Worm (Caenorhabditis elegans) whole organism, late embryonic: Measurements from ENCODE around the gene F27D9.12.

Experiments used
- C08G9.2 ChIP-seq: sonication (generic microtip); optimal IDR thresholded peaks from 2 replicates; lab custom pipeline; 2016; ENCODE audit warnings: mild to moderate bottlenecking, missing genetic modification characterization, moderate library complexity, missing compliant biosample characterization
- C38D4.7 ChIP-seq: fragments of 200-800 bp; sonication (Bioruptor generic); optimal IDR thresholded peaks from 2 replicates; lab custom pipeline; 2018; ENCODE audit warnings: mild to moderate bottlenecking, missing genetic modification characterization, moderate library complexity, missing compliant biosample characterization
- K02D7.2 ChIP-seq: sonication (generic microtip); optimal IDR thresholded peaks from 2 replicates; lab custom pipeline; 2017; ENCODE audit warnings: mild to moderate bottlenecking, missing genetic modification characterization, missing compliant biosample characterization
- K09A11.1 ChIP-seq: sonication (generic microtip); optimal IDR thresholded peaks from 2 replicates; lab custom pipeline; 2017; ENCODE audit warnings: antibody characterized with exemption, mild to moderate bottlenecking, missing genetic modification characterization, missing compliant biosample characterization; ENCODE audit not compliant: insufficient read depth
- T23F11.4 ChIP-seq: fragments of 200-800 bp; sonication (Bioruptor generic); optimal IDR thresholded peaks from 2 replicates; lab custom pipeline; 2018; ENCODE audit warnings: mild to moderate bottlenecking, missing genetic modification characterization, missing compliant biosample characterization
- Y22D7AL.16 ChIP-seq: sonication (generic microtip); optimal IDR thresholded peaks from 2 replicates; lab custom pipeline; 2016; ENCODE audit warnings: missing genetic modification characterization, missing compliant biosample characterization
- ceh-14 ChIP-seq: sonication (generic microtip); optimal IDR thresholded peaks from 2 replicates; lab custom pipeline; 2016; ENCODE audit warnings: missing genotype, missing genetic modification characterization, missing compliant biosample characterization
- ceh-2 ChIP-seq: sonication (generic microtip); optimal IDR thresholded peaks from 2 replicates; lab custom pipeline; 2016; ENCODE audit warnings: missing genotype, missing genetic modification characterization, missing compliant biosample characterization
- ceh-31 ChIP-seq: sonication (generic microtip); optimal IDR thresholded peaks from 2 replicates; lab custom pipeline; 2016; ENCODE audit warnings: missing genetic modification characterization, missing compliant biosample characterization
- ceh-34 ChIP-seq: sonication (generic microtip); optimal IDR thresholded peaks from 2 replicates; lab custom pipeline; 2016; ENCODE audit warnings: mild to moderate bottlenecking, missing genetic modification characterization, missing compliant biosample characterization
- ceh-45 ChIP-seq: fragments of 200-800 bp; sonication (Bioruptor generic); IDR thresholded peaks from 2 replicates; pipeline ENCODE4 v1.3.6; 2022; ENCODE audit warnings: missing genetic modification reagents, missing genetic modification characterization, missing compliant biosample characterization
- ceh-48 ChIP-seq: sonication (generic microtip); optimal IDR thresholded peaks from 2 replicates; lab custom pipeline; 2016; ENCODE audit warnings: missing genetic modification characterization, inconsistent platforms, missing compliant biosample characterization
- ceh-6 ChIP-seq: fragments of 200-800 bp; sonication (Bioruptor generic); optimal IDR thresholded peaks from 2 replicates; lab custom pipeline; 2018; ENCODE audit warnings: mild to moderate bottlenecking, missing genetic modification characterization, missing compliant biosample characterization
- ets-4 ChIP-seq: sonication (generic microtip); optimal IDR thresholded peaks from 2 replicates; lab custom pipeline; 2016; ENCODE audit warnings: missing genetic modification characterization, missing compliant biosample characterization
- eyg-1 ChIP-seq: sonication (generic microtip); optimal IDR thresholded peaks from 2 replicates; lab custom pipeline; 2016; ENCODE audit warnings: missing genotype, missing genetic modification characterization, missing compliant biosample characterization
- fkh-10 ChIP-seq: fragments of 150-350 bp; optimal IDR thresholded peaks from 2 replicates; lab custom pipeline; 2014; ENCODE audit warnings: missing biosample characterization, missing genetic modification reagents, missing genetic modification characterization
- gmeb-2 ChIP-seq: sonication (generic microtip); optimal IDR thresholded peaks from 2 replicates; lab custom pipeline; 2016; ENCODE audit warnings: missing genetic modification characterization, inconsistent platforms, missing compliant biosample characterization
- hlh-13 ChIP-seq: fragments of 200-800 bp; sonication (Bioruptor generic); optimal IDR thresholded peaks from 2 replicates; lab custom pipeline; 2018; ENCODE audit warnings: mild to moderate bottlenecking, missing genetic modification characterization, missing compliant biosample characterization
- hlh-30 ChIP-seq: sonication (generic microtip); optimal IDR thresholded peaks from 2 replicates; lab custom pipeline; 2017; ENCODE audit warnings: antibody characterized with exemption, missing genetic modification characterization, missing compliant biosample characterization; ENCODE audit not compliant: insufficient read depth
- hlh-6 ChIP-seq: sonication (generic microtip); optimal IDR thresholded peaks from 2 replicates; lab custom pipeline; 2016; ENCODE audit warnings: missing genotype, missing genetic modification characterization, missing compliant biosample characterization
- lim-6 ChIP-seq: sonication (generic microtip); optimal IDR thresholded peaks from 2 replicates; lab custom pipeline; 2016; ENCODE audit warnings: missing genetic modification characterization, missing compliant biosample characterization
- lin-11 ChIP-seq: fragments of 200-800 bp; sonication (Bioruptor generic); optimal IDR thresholded peaks from 2 replicates; lab custom pipeline; 2018; ENCODE audit warnings: mild to moderate bottlenecking, missing genetic modification characterization, missing compliant biosample characterization
- nhr-11 ChIP-seq: fragments of 150-350 bp; optimal IDR thresholded peaks from 2 replicates; lab custom pipeline; 2014; ENCODE audit warnings: missing biosample characterization, missing genetic modification characterization
- nhr-232 ChIP-seq: sonication (generic microtip); optimal IDR thresholded peaks from 2 replicates; lab custom pipeline; 2016; ENCODE audit warnings: missing genetic modification characterization, missing compliant biosample characterization
- npax-4 ChIP-seq: sonication (generic microtip); optimal IDR thresholded peaks from 2 replicates; lab custom pipeline; 2016; ENCODE audit warnings: missing genetic modification characterization, missing compliant biosample characterization
- pag-3 ChIP-seq: sonication (generic microtip); optimal IDR thresholded peaks from 2 replicates; lab custom pipeline; 2016; ENCODE audit warnings: missing compliant biosample characterization, missing genetic modification characterization, borderline replicate concordance
- pax-1 ChIP-seq: fragments of 150-350 bp; optimal IDR thresholded peaks from 2 replicates; lab custom pipeline; 2014; ENCODE audit warnings: missing biosample characterization, missing genetic modification characterization
- pha-2 ChIP-seq: sonication (generic microtip); optimal IDR thresholded peaks from 2 replicates; lab custom pipeline; 2017; ENCODE audit warnings: mild to moderate bottlenecking, missing genetic modification characterization, missing compliant biosample characterization
- pha-4 ChIP-seq: fragments of 150-350 bp; optimal IDR thresholded peaks from 2 replicates; lab custom pipeline; 2018; ENCODE audit warnings: missing biosample characterization, missing genetic modification reagents, missing genetic modification characterization
- pqm-1 ChIP-seq: sonication (generic microtip); optimal IDR thresholded peaks from 2 replicates; lab custom pipeline; 2016; ENCODE audit warnings: missing genetic modification characterization, missing compliant biosample characterization
- syd-9 ChIP-seq: sonication (generic microtip); optimal IDR thresholded peaks from 2 replicates; lab custom pipeline; 2016; ENCODE audit warnings: mild to moderate bottlenecking, missing genetic modification characterization, moderate library complexity, missing compliant biosample characterization
- tbx-2 ChIP-seq: sonication (generic microtip); optimal IDR thresholded peaks from 2 replicates; lab custom pipeline; 2016; ENCODE audit warnings: missing genetic modification characterization, missing compliant biosample characterization
- tbx-7 ChIP-seq: sonication (generic microtip); optimal IDR thresholded peaks from 2 replicates; lab custom pipeline; 2016; ENCODE audit warnings: missing genotype, missing genetic modification characterization, missing compliant biosample characterization
- ttx-3 ChIP-seq: sonication (generic microtip); optimal IDR thresholded peaks from 2 replicates; lab custom pipeline; 2016; ENCODE audit warnings: missing genetic modification reagents, missing genetic modification characterization, missing compliant biosample characterization
- unc-55 ChIP-seq: sonication (generic microtip); optimal IDR thresholded peaks from 2 replicates; lab custom pipeline; 2017; ENCODE audit warnings: missing biosample characterization, missing genetic modification reagents, missing genetic modification characterization
- unc-86 ChIP-seq: sonication (generic microtip); optimal IDR thresholded peaks from 2 replicates; lab custom pipeline; 2016; ENCODE audit warnings: missing genetic modification characterization, missing compliant biosample characterization
- ztf-16 ChIP-seq: sonication (generic microtip); optimal IDR thresholded peaks from 2 replicates; lab custom pipeline; 2017; ENCODE audit warnings: missing genetic modification characterization, missing compliant biosample characterization

Gene F27D9.12

DNA sequence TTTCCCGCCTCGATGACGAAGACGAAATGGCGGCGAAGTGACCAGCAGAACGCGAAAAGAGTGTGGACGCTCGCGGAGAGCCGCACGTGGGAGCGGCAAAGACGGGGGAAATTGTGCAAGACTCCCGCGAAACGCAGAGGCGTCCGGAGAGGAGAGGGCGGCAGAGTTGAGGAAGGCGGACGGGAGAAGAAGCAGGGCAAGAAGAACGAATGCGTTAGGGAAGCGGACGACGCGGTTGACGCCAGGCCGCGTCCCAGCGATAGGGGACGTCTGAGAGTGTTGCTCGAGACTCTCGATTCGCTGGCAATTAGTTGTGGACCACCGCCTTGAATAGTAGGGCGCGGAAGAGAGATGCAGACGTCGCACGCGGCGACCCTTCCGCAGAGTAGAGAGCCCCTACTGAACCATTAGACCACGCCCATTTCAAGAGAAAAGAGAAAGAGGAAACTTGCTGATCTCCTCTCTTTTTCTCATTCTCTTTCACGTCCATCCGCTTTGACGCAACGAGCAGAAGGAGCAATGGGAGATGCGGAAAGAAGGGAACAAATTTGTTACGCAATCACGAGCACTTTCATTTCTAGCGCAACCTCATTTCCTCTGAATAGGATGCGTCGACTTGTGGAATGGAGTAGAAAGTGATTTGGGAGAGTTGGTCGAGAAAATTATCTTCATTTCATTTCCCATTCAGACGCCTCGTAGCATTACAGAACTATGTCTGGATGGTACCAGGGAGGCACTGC, 5.4 kb downstream of the F27D9.12 start (continued):
- TF ChIP-seq pha-2 (tag; lab: Kevin White, UChicago), result peak; percentile 13
- TF ChIP-seq lim-6 (tag; lab: Kevin White, UChicago), result peak; percentile 24
- peak; percentile 5 for TF ChIP-seq fkh-10 (GFP tag; lab: Kevin White, UChicago)
- TF ChIP-seq pqm-1 (tag; lab: Kevin White, UChicago), result no peak
- no peak for TF ChIP-seq unc-86 (tag; lab: Kevin White, UChicago)

ce11 chrX:7645313-7645712, 11.5 kb downstream of the F27D9.12 start, which contains the start of gene F26A10.2:
Gene F26A10.2, minus strand, starts transcription at chrX:7645413.
- TF ChIP-seq Y22D7AL.16 (tag; lab: Kevin White, UChicago) (no peak), tbx-7 (tag; lab: Kevin White, UChicago) (no peak), unc-86 (tag; lab: Kevin White, UChicago) (no peak), nhr-11 (tag; lab: Kevin White, UChicago) (no peak), pag-3 (tag; lab: Kevin White, UChicago) (no peak), pha-4 (tag; lab: Kevin White, UChicago) (no peak), ceh-6 (GFP tag; lab: Kevin White, UChicago) (no peak), lin-11 (no peak), ceh-2 (tag; lab: Kevin White, UChicago) (no peak), hlh-30 (tag; lab: Kevin White, UChicago) (no peak), ttx-3 (tag; lab: Kevin White, UChicago) (no peak), npax-4 (tag; lab: Kevin White, UChicago) (no peak), K02D7.2 (no peak), ceh-14 (tag; lab: Kevin White, UChicago) (no peak), ceh-45 (GFP tag; lab: Robert Waterston, UW) (no peak), ceh-34 (tag; lab: Kevin White, UChicago) (no peak), unc-55 (GFP tag; lab: Kevin White, UChicago) (no peak), C08G9.2 (tag; lab: Kevin White, UChicago) (no peak)

- TF ChIP-seq ceh-45 (GFP tag; lab: Robert Waterston, UW) (no peak), npax-4 (tag; lab: Kevin White, UChicago) (no peak), unc-86 (tag; lab: Kevin White, UChicago) (no peak), hlh-13 (GFP tag; lab: Kevin White, UChicago) (no peak), Y22D7AL.16 (tag; lab: Kevin White, UChicago) (no peak), ets-4 (tag; lab: Kevin White, UChicago) (no peak), C38D4.7 (GFP tag; lab: Kevin White, UChicago) (no peak), K09A11.1 (tag; lab: Kevin White, UChicago) (no peak), lin-11 (no peak), ceh-31 (no peak), syd-9 (tag; lab: Kevin White, UChicago) (no peak), T23F11.4 (no peak), pag-3 (tag; lab: Kevin White, UChicago) (no peak), gmeb-2 (tag; lab: Kevin White, UChicago) (no peak)
- TF ChIP-seq, all 69 proteins: peak for 0
Observed at ce11 chrX:7640811-7641210, 16.0 kb downstream of the F27D9.12 start.

ce11 chrX:7640391-7640790, 16.4 kb downstream of the F27D9.12 start:
- TF ChIP-seq K02D7.2 (no peak), ceh-48 (no peak), pax-1 (tag; lab: Kevin White, UChicago) (no peak), ztf-16 (tag; lab: Kevin White, UChicago) (no peak), ets-4 (tag; lab: Kevin White, UChicago) (no peak), C38D4.7 (GFP tag; lab: Kevin White, UChicago) (no peak), K09A11.1 (tag; lab: Kevin White, UChicago) (no peak), pag-3 (tag; lab: Kevin White, UChicago) (no peak), pha-4 (tag; lab: Kevin White, UChicago) (no peak), tbx-2 (tag; lab: Kevin White, UChicago) (no peak), nhr-11 (tag; lab: Kevin White, UChicago) (no peak), lim-6 (tag; lab: Kevin White, UChicago) (no peak), eyg-1 (tag; lab: Kevin White, UChicago) (no peak), nhr-232 (tag; lab: Kevin White, UChicago) (no peak), hlh-6 (tag; lab: Kevin White, UChicago) (no peak)
